Worm (Caenorhabditis elegans) whole organism, young adult: ENCODE data around the gene K02G10.5.

Source experiments
- B0035.1 ChIP-seq: sonication (generic microtip); optimal IDR thresholded peaks from 2 replicates; lab custom pipeline; 2016; ENCODE audit warnings: missing genetic modification characterization, mild to moderate bottlenecking, missing compliant biosample characterization, missing genotype, missing genetic modification reagents
- B0336.3 ChIP-seq: fragments of 200-800 bp; sonication (Bioruptor generic); IDR thresholded peaks from 2 replicates; pipeline ENCODE4 v1.3.6; 2022; ENCODE audit warnings: missing genetic modification characterization, missing compliant biosample characterization
- C06A6.2 ChIP-seq: fragments of 200-800 bp; sonication (Bioruptor generic); conservative IDR thresholded peaks from 2 replicates; pipeline ENCODE4 v1.3.6; 2022; ENCODE audit warnings: missing genetic modification characterization, missing compliant biosample characterization
- F10E7.11 ChIP-seq: sonication (generic microtip); optimal IDR thresholded peaks from 2 replicates; lab custom pipeline; 2017; ENCODE audit warnings: mild to moderate bottlenecking, missing genetic modification characterization, moderate library complexity, missing compliant biosample characterization
- F37B4.10 ChIP-seq: fragments of 200-800 bp; sonication (Bioruptor generic); IDR thresholded peaks from 2 replicates; pipeline ENCODE4 v1.3.6; 2022; ENCODE audit warnings: missing genetic modification characterization, missing compliant biosample characterization
- F39B2.1 ChIP-seq: fragments of 200-800 bp; sonication (Bioruptor generic); IDR thresholded peaks from 2 replicates; pipeline ENCODE4 v1.3.6; 2022; ENCODE audit warnings: missing genetic modification reagents, missing genetic modification characterization, missing compliant biosample characterization
- F49E8.2 ChIP-seq: sonication (generic microtip); optimal IDR thresholded peaks from 3 replicates; lab custom pipeline; 2017; ENCODE audit warnings: missing genetic modification characterization, mild to moderate bottlenecking, missing compliant biosample characterization, antibody characterized with exemption, moderate library complexity; ENCODE audit not compliant: insufficient read depth
- F52B5.7 ChIP-seq: sonication (generic microtip); optimal IDR thresholded peaks from 2 replicates; lab custom pipeline; 2016; ENCODE audit warnings: mild to moderate bottlenecking, missing genetic modification characterization, missing compliant biosample characterization
- F57C9.4 ChIP-seq: sonication (generic microtip); optimal IDR thresholded peaks from 2 replicates; lab custom pipeline; 2017; ENCODE audit warnings: mild to moderate bottlenecking, missing genetic modification characterization, missing compliant biosample characterization
- K11D2.4 ChIP-seq: fragments of 200-800 bp; sonication (Bioruptor generic); IDR thresholded peaks from 2 replicates; pipeline ENCODE4 v1.3.6; 2022; ENCODE audit warnings: missing genetic modification reagents, missing genetic modification characterization, missing compliant biosample characterization
- atf-7 ChIP-seq: sonication (generic microtip); optimal IDR thresholded peaks from 2 replicates; lab custom pipeline; 2017; ENCODE audit warnings: mild to moderate bottlenecking, missing genetic modification characterization, missing compliant biosample characterization
- bed-2 ChIP-seq: fragments of 200-800 bp; sonication (Bioruptor generic); IDR thresholded peaks from 2 replicates; pipeline ENCODE4 v1.3.6; 2022; ENCODE audit warnings: missing genetic modification reagents, missing genetic modification characterization, missing compliant biosample characterization
- cebp-1 ChIP-seq, 2 experiments: fragments of 200-800 bp in 1 of 2; sonication (Bioruptor generic) in 1 of 2; sonication (generic microtip) in 1 of 2; IDR thresholded peaks in 1 of 2; optimal IDR thresholded peaks in 1 of 2; 2 replicates each; pipeline versions ENCODE4 v1.3.6 to Lab custom; 2017 to 2022; ENCODE audit warnings: missing compliant biosample characterization in 2 of 2, missing genetic modification characterization in 2 of 2, mild to moderate bottlenecking in 1 of 2, missing genetic modification reagents in 1 of 2, moderate library complexity in 1 of 2
- cebp-2 ChIP-seq: fragments of 200-800 bp; sonication (Bioruptor generic); IDR thresholded peaks from 2 replicates; pipeline ENCODE4 v1.3.6; 2022; ENCODE audit warnings: missing genetic modification characterization, missing compliant biosample characterization
- ekl-4 ChIP-seq: fragments of 200-800 bp; sonication (Bioruptor generic); IDR thresholded peaks from 2 replicates; pipeline ENCODE4 v1.3.6; 2022; ENCODE audit warnings: missing genetic modification reagents, missing genetic modification characterization, missing compliant biosample characterization
- hlh-12 ChIP-seq: sonication (generic microtip); optimal IDR thresholded peaks from 2 replicates; lab custom pipeline; 2016; ENCODE audit warnings: missing genetic modification characterization, missing compliant biosample characterization
- hlh-26 ChIP-seq: fragments of 200-800 bp; sonication (Bioruptor generic); conservative IDR thresholded peaks from 2 replicates; pipeline ENCODE4 v1.3.6; 2022; ENCODE audit warnings: missing genetic modification reagents, missing genetic modification characterization, missing compliant biosample characterization
- lag-1 ChIP-seq: fragments of 200-800 bp; sonication (Bioruptor generic); IDR thresholded peaks from 2 replicates; pipeline ENCODE4 v1.3.6; 2022; ENCODE audit warnings: missing genetic modification reagents, missing genetic modification characterization, missing compliant biosample characterization
- lin-26 ChIP-seq: fragments of 200-800 bp; sonication (Bioruptor generic); IDR thresholded peaks from 2 replicates; pipeline ENCODE4 v1.3.6; 2022; ENCODE audit warnings: missing genetic modification reagents, missing genetic modification characterization, missing compliant biosample characterization
- lir-1 ChIP-seq: fragments of 200-800 bp; sonication (Bioruptor generic); conservative IDR thresholded peaks from 2 replicates; pipeline ENCODE4 v1.3.6; 2022; ENCODE audit warnings: missing genetic modification reagents, missing genetic modification characterization, missing compliant biosample characterization
- madf-10 ChIP-seq: sonication (generic microtip); optimal IDR thresholded peaks from 2 replicates; lab custom pipeline; 2016; ENCODE audit warnings: mild to moderate bottlenecking, missing genetic modification characterization, missing compliant biosample characterization
- madf-6 ChIP-seq: fragments of 200-800 bp; sonication (Bioruptor generic); IDR thresholded peaks from 2 replicates; pipeline ENCODE4 v1.3.6; 2022; ENCODE audit warnings: missing genetic modification reagents, missing genetic modification characterization, missing compliant biosample characterization
- madf-8 ChIP-seq: fragments of 200-800 bp; sonication (Bioruptor generic); conservative IDR thresholded peaks from 2 replicates; pipeline ENCODE4 v1.3.6; 2022; ENCODE audit warnings: missing genetic modification reagents, missing genetic modification characterization, missing compliant biosample characterization
- mes-4 ChIP-seq: sonication (generic microtip); optimal IDR thresholded peaks from 2 replicates; lab custom pipeline; 2016; ENCODE audit warnings: missing genotype, missing genetic modification characterization, missing compliant biosample characterization
- mxl-1 ChIP-seq: sonication (generic microtip); optimal IDR thresholded peaks from 2 replicates; lab custom pipeline; 2016; ENCODE audit warnings: missing genetic modification characterization, missing compliant biosample characterization
- nfyb-1 ChIP-seq: fragments of 200-800 bp; sonication (Bioruptor generic); IDR thresholded peaks from 2 replicates; pipeline ENCODE4 v1.3.6; 2022; ENCODE audit warnings: missing genetic modification reagents, missing genetic modification characterization, missing compliant biosample characterization
- nhr-179 ChIP-seq: sonication (generic microtip); optimal IDR thresholded peaks from 2 replicates; lab custom pipeline; 2016; ENCODE audit warnings: mild to moderate bottlenecking, missing genetic modification characterization, missing compliant biosample characterization
- nhr-80 ChIP-seq: sonication (generic microtip); optimal IDR thresholded peaks from 2 replicates; lab custom pipeline; 2016; ENCODE audit warnings: missing genetic modification characterization, missing compliant biosample characterization
- rcor-1 ChIP-seq: fragments of 200-800 bp; sonication (Bioruptor generic); IDR thresholded peaks from 2 replicates; pipeline ENCODE4 v1.3.6; 2022; ENCODE audit warnings: missing genetic modification reagents, missing genetic modification characterization, missing compliant biosample characterization
- rec-8 ChIP-seq, 2 experiments: sonication (generic microtip); optimal IDR thresholded peaks; 2 replicates each; lab custom pipeline; 2016; ENCODE audit warnings: mild to moderate bottlenecking in 2 of 2, missing genetic modification characterization in 2 of 2, missing genetic modification reagents in 2 of 2, missing genotype in 2 of 2, missing biosample characterization in 1 of 2, missing compliant biosample characterization in 1 of 2, moderate library complexity in 1 of 2
- repo-1 ChIP-seq: sonication (generic microtip); optimal IDR thresholded peaks from 2 replicates; lab custom pipeline; 2017; ENCODE audit warnings: mild to moderate bottlenecking, missing genetic modification characterization, missing compliant biosample characterization
- sea-2 ChIP-seq: fragments of 200-800 bp; sonication (Bioruptor generic); IDR thresholded peaks from 2 replicates; pipeline ENCODE4 v1.3.6; 2022; ENCODE audit warnings: missing genetic modification characterization, missing compliant biosample characterization
- snpc-1.1 ChIP-seq: sonication (generic microtip); optimal IDR thresholded peaks from 2 replicates; lab custom pipeline; 2017; ENCODE audit warnings: missing genetic modification characterization, mild to moderate bottlenecking, missing compliant biosample characterization, antibody characterized with exemption, moderate library complexity, missing genotype, missing genetic modification reagents; ENCODE audit not compliant: insufficient read depth
- snpc-3.4 ChIP-seq: sonication (generic microtip); optimal IDR thresholded peaks from 2 replicates; lab custom pipeline; 2017; ENCODE audit warnings: missing genetic modification characterization, mild to moderate bottlenecking, missing compliant biosample characterization, antibody characterized with exemption, moderate library complexity, missing genotype, missing genetic modification reagents
- somi-1 ChIP-seq: fragments of 200-800 bp; sonication (Bioruptor generic); optimal IDR thresholded peaks from 2 replicates; lab custom pipeline; 2018; ENCODE audit warnings: mild to moderate bottlenecking, missing genetic modification characterization, missing compliant biosample characterization
- tbx-9 ChIP-seq: sonication (generic microtip); optimal IDR thresholded peaks from 2 replicates; lab custom pipeline; 2016; ENCODE audit warnings: borderline replicate concordance, missing genetic modification characterization, inconsistent platforms, missing compliant biosample characterization
- tlf-1 ChIP-seq: fragments of 200-800 bp; sonication (Bioruptor generic); optimal IDR thresholded peaks from 2 replicates; lab custom pipeline; 2018; ENCODE audit warnings: mild to moderate bottlenecking, missing genetic modification characterization, missing compliant biosample characterization
- unc-62 ChIP-seq: fragments of 150-350 bp; optimal IDR thresholded peaks from 2 replicates; lab custom pipeline; 2014; ENCODE audit warnings: missing biosample characterization, missing genetic modification reagents, missing genetic modification characterization
- ztf-22 ChIP-seq: fragments of 200-800 bp; sonication (Bioruptor generic); optimal IDR thresholded peaks from 2 replicates; lab custom pipeline; 2018; ENCODE audit warnings: mild to moderate bottlenecking, missing genetic modification characterization, moderate library complexity, missing compliant biosample characterization
- ztf-26 ChIP-seq: sonication (generic microtip); optimal IDR thresholded peaks from 2 replicates; lab custom pipeline; 2017; ENCODE audit warnings: missing genetic modification characterization, missing compliant biosample characterization
- ztf-28 ChIP-seq: fragments of 200-800 bp; sonication (Bioruptor generic); IDR thresholded peaks from 2 replicates; pipeline ENCODE4 v1.3.6; 2022; ENCODE audit warnings: missing genetic modification reagents, missing genetic modification characterization, missing compliant biosample characterization
- ztf-6 ChIP-seq: fragments of 200-800 bp; sonication (Bioruptor generic); IDR thresholded peaks from 2 replicates; pipeline ENCODE4 v1.3.6; 2022; ENCODE audit warnings: missing genetic modification reagents, missing genetic modification characterization, missing compliant biosample characterization

The K02G10.5 gene

DNA sequence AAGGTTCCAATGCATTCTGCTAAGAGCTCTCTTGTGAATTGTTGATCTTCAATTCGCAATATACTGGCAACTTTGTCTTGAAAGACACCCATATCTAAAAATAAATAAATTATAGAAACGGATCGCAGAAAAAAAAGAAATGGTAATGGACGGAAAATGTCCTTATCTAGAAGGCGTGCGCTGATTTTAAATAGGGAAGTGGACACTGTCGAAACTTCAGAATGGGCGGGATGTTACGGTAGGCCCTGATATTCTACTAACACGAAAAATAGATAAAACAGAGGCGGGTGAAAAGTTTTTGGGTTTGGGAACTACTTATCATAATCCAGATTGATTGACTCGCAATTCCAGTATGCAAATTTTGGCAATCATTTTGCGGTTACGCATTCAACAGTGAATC, 13.9 kb upstream of the K02G10.5 start, which contains the start of gene aqp-8:
Gene aqp-8 (minus strand): TSS at position 101 of the 400 bp plus-strand sequence.
- TF ChIP-seq ztf-28 (no peak), bed-2 (GFP tag; lab: Robert Waterston, UW) (no peak), ekl-4 (GFP tag; lab: Robert Waterston, UW) (no peak), repo-1 (tag; lab: Kevin White, UChicago) (no peak), sea-2 (no peak), lir-1 (no peak), tlf-1 (GFP tag; lab: Kevin White, UChicago) (no peak), F57C9.4 (tag; lab: Kevin White, UChicago) (no peak), somi-1 (GFP tag; lab: Kevin White, UChicago) (no peak), F52B5.7 (no peak), rcor-1 (GFP tag; lab: Robert Waterston, UW) (no peak), snpc-3.4 (tag; lab: Kevin White, UChicago) (no peak), F10E7.11 (tag; lab: Kevin White, UChicago) (no peak), C06A6.2 (GFP tag; lab: Robert Waterston, UW) (no peak)

DNA sequence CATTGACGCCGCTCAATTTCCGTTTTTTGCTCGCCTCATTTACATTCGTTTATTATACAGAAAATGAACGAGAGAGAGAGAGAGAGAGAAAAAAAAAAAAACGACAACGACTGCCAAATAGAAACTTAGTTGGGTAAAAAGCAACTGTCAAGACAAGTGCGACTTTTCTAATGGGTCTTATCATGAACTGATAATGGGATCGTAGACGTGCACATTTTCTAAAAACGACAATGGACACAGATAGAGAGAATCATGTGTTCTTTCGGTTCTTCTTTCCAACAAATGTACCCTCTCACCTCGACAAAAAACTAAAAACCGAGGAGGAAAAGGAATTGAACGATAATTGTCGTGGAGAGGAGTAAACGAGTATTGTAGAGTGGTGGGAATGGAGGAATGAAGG, 9.1 kb upstream of the K02G10.5 start:
- TF ChIP-seq F49E8.2 (tag; lab: Kevin White, UChicago) (no peak), ztf-22 (GFP tag; lab: Kevin White, UChicago) (peak; percentile 4), lin-26 (GFP tag; lab: Robert Waterston, UW) (no peak), hlh-12 (tag; lab: Kevin White, UChicago) (no peak), tbx-9 (tag; lab: Kevin White, UChicago) (no peak), madf-10 (tag; lab: Kevin White, UChicago) (no peak), nhr-179 (tag; lab: Kevin White, UChicago) (no peak), ztf-26 (tag; lab: Kevin White, UChicago) (no peak), atf-7 (tag; lab: Kevin White, UChicago) (peak; percentile 31), cebp-1 (GFP tag; IDR thresholded peaks at IDR 0.05; lab: Robert Waterston, UW) (no peak), cebp-1 (tag; optimal IDR thresholded peaks at IDR 0.05; lab: Kevin White, UChicago) (peak; percentile 37), sea-2 (no peak), mes-4 (tag; lab: Kevin White, UChicago) (no peak), F39B2.1 (no peak), unc-62 (GFP tag; lab: Kevin White, UChicago) (peak; percentile 75), mxl-1 (tag; lab: Kevin White, UChicago) (no peak), C06A6.2 (GFP tag; lab: Robert Waterston, UW) (no peak), hlh-26 (no peak), F37B4.10 (GFP tag; lab: Robert Waterston, UW) (no peak), somi-1 (GFP tag; lab: Kevin White, UChicago) (no peak), K11D2.4 (no peak), snpc-3.4 (tag; lab: Kevin White, UChicago) (no peak), lag-1 (no peak), madf-8 (GFP tag; lab: Robert Waterston, UW) (no peak), nfyb-1 (GFP tag; lab: Robert Waterston, UW) (no peak), cebp-2 (no peak), F52B5.7 (no peak), ztf-6 (GFP tag; lab: Robert Waterston, UW) (no peak), rec-8 (tag; optimal IDR thresholded peaks at IDR 0.05; lab: Kevin White, UChicago) (no peak), madf-6 (GFP tag; lab: Robert Waterston, UW) (no peak), B0035.1 (no peak), nhr-80 (tag; lab: Kevin White, UChicago) (peak; percentile 98), ztf-28 (no peak), B0336.3 (peak; percentile 14; the same call in 1 of the 2 replicates), snpc-1.1 (tag; lab: Kevin White, UChicago) (no peak)
